Fruit fly (Drosophila melanogaster) whole organism, wandering third instar larva: ENCODE results near the gene RpL13A.

Experiments used
- CG9705 ChIP-seq: fragments of 200-800 bp; sonication (Bioruptor generic); optimal IDR thresholded peaks from 2 replicates; lab custom pipeline; 2018; ENCODE audit warnings: missing biosample characterization, mild to moderate bottlenecking, missing genetic modification characterization
- CrebA ChIP-seq: fragments of 200-800 bp; sonication (Bioruptor generic); optimal IDR thresholded peaks from 2 replicates; lab custom pipeline; 2016; ENCODE audit warnings: missing biosample characterization, mild to moderate bottlenecking, missing genetic modification characterization, borderline replicate concordance
- Rel ChIP-seq, 2 experiments: fragments of 200-800 bp; sonication (Bioruptor generic) in 1 of 2; optimal IDR thresholded peaks; 2 replicates in 1 of 2; 3 replicates in 1 of 2; lab custom pipeline; 2016 to 2019; ENCODE audit warnings: mild to moderate bottlenecking in 2 of 2, missing biosample characterization in 2 of 2, missing genetic modification characterization in 2 of 2, moderate library complexity in 1 of 2
- brk ChIP-seq: fragments of 200-800 bp; sonication (Bioruptor generic); optimal IDR thresholded peaks from 2 replicates; lab custom pipeline; 2016; ENCODE audit warnings: missing biosample characterization, mild to moderate bottlenecking, missing genetic modification characterization
- fru ChIP-seq: fragments of 200-800 bp; sonication (Bioruptor generic); optimal IDR thresholded peaks from 3 replicates; lab custom pipeline; 2016; ENCODE audit warnings: missing biosample characterization, mild to moderate bottlenecking, missing genetic modification characterization
- h ChIP-seq: fragments of 200-800 bp; sonication (Bioruptor generic); optimal IDR thresholded peaks from 3 replicates; lab custom pipeline; 2016; ENCODE audit warnings: missing biosample characterization, mild to moderate bottlenecking, missing genetic modification characterization
- lola ChIP-seq: fragments of >200 bp; optimal IDR thresholded peaks from 2 replicates; lab custom pipeline; 2017; ENCODE audit warnings: missing biosample characterization, missing genetic modification characterization
- sage ChIP-seq: fragments of 200-800 bp; sonication (Bioruptor generic); optimal IDR thresholded peaks from 2 replicates; lab custom pipeline; 2016; ENCODE audit warnings: missing biosample characterization, mild to moderate bottlenecking, missing genetic modification characterization
- sv ChIP-seq: fragments of 200-800 bp; sonication (Bioruptor generic); optimal IDR thresholded peaks from 3 replicates; lab custom pipeline; 2016; ENCODE audit warnings: missing biosample characterization, missing genetic modification characterization
- usp ChIP-seq: fragments of >200 bp; optimal IDR thresholded peaks from 2 replicates; lab custom pipeline; 2017; ENCODE audit warnings: missing biosample characterization, missing genetic modification characterization
- woc ChIP-seq: sonication (Bioruptor generic); optimal IDR thresholded peaks from 2 replicates; lab custom pipeline; 2016; ENCODE audit warnings: missing biosample characterization, mild to moderate bottlenecking, missing genetic modification characterization

DNA sequence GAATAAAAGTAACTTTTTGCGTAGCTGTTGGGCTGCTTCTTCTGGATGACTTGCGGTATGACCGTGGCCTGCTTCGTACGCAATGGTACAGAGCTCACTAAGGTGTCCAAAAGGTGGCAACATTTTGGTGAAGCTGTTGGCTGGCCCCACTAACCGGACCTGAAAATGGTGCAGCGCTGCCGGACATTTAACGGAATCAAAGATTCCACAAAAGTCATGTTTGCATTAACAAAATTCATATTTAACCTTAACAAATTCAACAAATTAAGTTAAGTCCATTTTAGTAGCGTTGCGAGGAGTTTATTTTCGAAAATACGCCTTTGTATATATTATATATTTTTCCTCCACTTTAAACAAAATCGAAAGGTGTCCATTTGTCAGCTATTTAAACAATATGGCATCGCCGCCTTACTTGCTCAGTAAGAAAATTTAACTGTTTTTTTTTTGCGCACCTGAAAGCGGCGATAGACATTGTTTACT, 23.2 kb upstream of the RpL13A start, which contains the start of the genes kra and SecS:
- TF ChIP-seq h (GFP tag; lab: Kevin White, UChicago): peak; percentile 60
- no peak for TF ChIP-seq lola
- peak; percentile 50 for TF ChIP-seq sv
- peak; percentile 46 for TF ChIP-seq woc (GFP tag; lab: Kevin White, UChicago)
- TF ChIP-seq fru: peak; percentile 69
- peak; percentile 40 for TF ChIP-seq CG9705 (GFP tag; lab: Kevin White, UChicago)
- TF ChIP-seq Rel (GFP tag; optimal IDR thresholded peaks at IDR 0.05; lab: Kevin White, UChicago): peak; percentile 42
- TF ChIP-seq Rel (tag; optimal IDR thresholded peaks at IDR 0.05; lab: Kevin White, UChicago): peak; percentile 17
- TF ChIP-seq brk (GFP tag; lab: Kevin White, UChicago): no peak
- no peak for TF ChIP-seq usp (GFP tag; lab: Kevin White, UChicago)
- TF ChIP-seq CrebA: no peak
- TF ChIP-seq sage (GFP tag; lab: Kevin White, UChicago): no peak
